Worm (Caenorhabditis elegans): ENCODE measurements around the gene F57G4.10.

DNA sequence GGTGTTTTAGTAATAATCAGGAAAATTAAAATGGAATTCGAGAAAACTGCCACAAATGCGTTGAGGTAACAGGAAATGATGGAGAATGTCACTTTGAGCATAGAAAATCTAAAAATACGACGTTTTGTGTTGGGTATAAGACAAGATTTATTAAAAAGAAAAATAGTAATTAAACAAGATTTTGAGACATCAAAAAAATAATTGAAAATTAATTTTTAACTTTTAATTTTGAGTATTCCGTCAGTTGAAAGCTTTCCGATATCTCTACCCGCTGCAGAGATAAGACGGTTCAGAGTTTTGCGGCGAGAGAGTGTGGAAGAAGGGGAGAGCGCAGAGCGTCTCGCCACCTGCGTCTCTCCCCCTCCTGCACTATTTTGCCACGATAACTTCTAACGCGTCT is 44.7 kb downstream of the F57G4.10 start, which contains the start of gene str-93:
- TF ChIP-seq somi-1 (GFP tag; optimal IDR thresholded peaks at IDR 0.05) (no peak), cebp-2 (GFP tag; IDR thresholded peaks at IDR 0.05) (no peak), ZK185.1 (tag; optimal IDR thresholded peaks at IDR 0.05; ENCODE audit: poor library complexity, severe bottlenecking) (no peak), F23B12.7 (tag; optimal IDR thresholded peaks at IDR 0.05; ENCODE audit: insufficient read depth) (no peak), xnd-1 (tag; optimal IDR thresholded peaks at IDR 0.05) (no peak), F37B4.10 (GFP tag; IDR thresholded peaks at IDR 0.05) (no peak), sptf-2 (GFP tag; optimal IDR thresholded peaks at IDR 0.05) (no peak), hrde-1 (tag; optimal IDR thresholded peaks at IDR 0.05; ENCODE audit: borderline replicate concordance) (no peak), hlh-12 (tag; optimal IDR thresholded peaks at IDR 0.05) (no peak), dpl-1 (GFP tag; optimal IDR thresholded peaks at IDR 0.05) (no peak), F10E7.11 (tag; optimal IDR thresholded peaks at IDR 0.05) (no peak), ceh-100 (GFP tag; IDR thresholded peaks at IDR 0.05) (no peak)
